Worm (Caenorhabditis elegans) whole organism, L4 larva: Measurements from ENCODE around the gene pycr-1.

Source experiments
- F26F4.8 ChIP-seq: fragments of 200-800 bp; sonication (Bioruptor generic); conservative IDR thresholded peaks from 2 replicates; pipeline ENCODE4 v1.3.6; 2022; ENCODE audit warnings: missing genetic modification characterization, missing compliant biosample characterization
- F49E8.2 ChIP-seq: sonication (generic microtip); optimal IDR thresholded peaks from 2 replicates; lab custom pipeline; 2016; ENCODE audit warnings: missing compliant biosample characterization, mild to moderate bottlenecking, missing genetic modification characterization, borderline replicate concordance
- ZK337.2 ChIP-seq: fragments of 200-800 bp; sonication (Bioruptor generic); IDR thresholded peaks from 2 replicates; pipeline ENCODE4 v1.3.6; 2022; ENCODE audit warnings: missing genetic modification reagents, missing genetic modification characterization, missing compliant biosample characterization
- aha-1 ChIP-seq: fragments of 150-350 bp; peaks from one replicate; lab custom pipeline; 2014; ENCODE audit warnings: missing biosample characterization, missing genetic modification characterization
- ama-1 ChIP-seq: fragments of 150-350 bp; optimal IDR thresholded peaks from 2 replicates; lab custom pipeline; 2014; ENCODE audit warnings: inconsistent platforms, mixed read lengths
- attf-4 ChIP-seq: sonication (generic microtip); optimal IDR thresholded peaks from 3 replicates; lab custom pipeline; 2017; ENCODE audit warnings: missing biosample characterization, missing genetic modification characterization
- ceh-32 ChIP-seq: sonication (generic microtip); optimal IDR thresholded peaks from 2 replicates; lab custom pipeline; 2016; ENCODE audit warnings: mild to moderate bottlenecking, missing genetic modification characterization, missing compliant biosample characterization; ENCODE audit not compliant: poor library complexity
- ceh-44 ChIP-seq: fragments of 200-800 bp; sonication (Bioruptor generic); IDR thresholded peaks from 2 replicates; pipeline ENCODE4 v1.3.6; 2022; ENCODE audit warnings: missing genetic modification reagents, missing genetic modification characterization, missing compliant biosample characterization
- ces-1 ChIP-seq: fragments of 150-350 bp; sonication (generic microtip); optimal IDR thresholded peaks from 4 replicates; lab custom pipeline; 2014; ENCODE audit warnings: missing biosample characterization, missing genetic modification reagents, missing genetic modification characterization
- ctbp-1 ChIP-seq: fragments of 200-800 bp; sonication (Bioruptor generic); IDR thresholded peaks from 2 replicates; pipeline ENCODE4 v1.3.6; 2022; ENCODE audit warnings: missing genetic modification reagents, missing genetic modification characterization, missing compliant biosample characterization
- dve-1 ChIP-seq: sonication (generic microtip); optimal IDR thresholded peaks from 2 replicates; lab custom pipeline; 2017; ENCODE audit warnings: antibody characterized with exemption, mild to moderate bottlenecking, missing genetic modification characterization, missing compliant biosample characterization; ENCODE audit not compliant: insufficient read depth
- fos-1 ChIP-seq: fragments of 150-350 bp; optimal IDR thresholded peaks from 2 replicates; lab custom pipeline; 2014; ENCODE audit warnings: missing biosample characterization, missing genetic modification characterization
- hlh-11 ChIP-seq: fragments of 200-800 bp; sonication (Bioruptor generic); optimal IDR thresholded peaks from 2 replicates; lab custom pipeline; 2018; ENCODE audit warnings: mild to moderate bottlenecking, missing genetic modification characterization, missing compliant biosample characterization
- hmg-1.1 ChIP-seq: fragments of 200-800 bp; sonication (Bioruptor generic); IDR thresholded peaks from 2 replicates; pipeline ENCODE4 v1.3.6; 2022; ENCODE audit warnings: missing genetic modification reagents, missing genetic modification characterization, missing compliant biosample characterization
- jun-1 ChIP-seq: fragments of 150-350 bp; optimal IDR thresholded peaks from 2 replicates; lab custom pipeline; 2014; ENCODE audit warnings: missing biosample characterization, missing genetic modification reagents, missing genetic modification characterization
- lim-7 ChIP-seq: fragments of 200-800 bp; sonication (Bioruptor generic); IDR thresholded peaks from 2 replicates; pipeline ENCODE4 v1.3.6; 2022; ENCODE audit warnings: missing genetic modification characterization, missing compliant biosample characterization
- lin-15B ChIP-seq: fragments of 150-350 bp; sonication (generic microtip); optimal IDR thresholded peaks from 3 replicates; lab custom pipeline; 2014; ENCODE audit warnings: missing biosample characterization, missing genetic modification characterization
- lin-29 ChIP-seq: fragments of 200-800 bp; sonication (Bioruptor generic); IDR thresholded peaks from 2 replicates; pipeline ENCODE4 v1.3.6; 2022; ENCODE audit warnings: missing genetic modification reagents, missing genetic modification characterization, missing compliant biosample characterization
- madf-9 ChIP-seq: fragments of 200-800 bp; sonication (Bioruptor generic); conservative IDR thresholded peaks from 2 replicates; pipeline ENCODE4 v1.3.6; 2022; ENCODE audit warnings: missing genetic modification reagents, missing genetic modification characterization, missing compliant biosample characterization
- nhr-10 ChIP-seq: fragments of 150-350 bp; optimal IDR thresholded peaks from 2 replicates; lab custom pipeline; 2014; ENCODE audit warnings: missing biosample characterization, missing genetic modification characterization
- nhr-237 ChIP-seq: sonication (generic microtip); optimal IDR thresholded peaks from 2 replicates; lab custom pipeline; 2017; ENCODE audit warnings: missing biosample characterization, missing genetic modification characterization
- nhr-25 ChIP-seq: sonication (generic microtip); optimal IDR thresholded peaks from 2 replicates; lab custom pipeline; 2017; ENCODE audit warnings: missing genetic modification characterization, mild to moderate bottlenecking, missing compliant biosample characterization, antibody characterized with exemption, moderate library complexity, borderline replicate concordance; ENCODE audit not compliant: insufficient read depth
- nhr-41 ChIP-seq: fragments of 200-800 bp; sonication (Bioruptor generic); IDR thresholded peaks from 2 replicates; pipeline ENCODE4 v1.3.6; 2022; ENCODE audit warnings: missing genetic modification reagents, missing genetic modification characterization, missing compliant biosample characterization
- nhr-76 ChIP-seq: fragments of 150-350 bp; optimal IDR thresholded peaks from 2 replicates; lab custom pipeline; 2014; ENCODE audit warnings: missing biosample characterization, missing genetic modification characterization
- pqm-1 ChIP-seq: sonication (generic microtip); optimal IDR thresholded peaks from 2 replicates; lab custom pipeline; 2017; ENCODE audit warnings: missing biosample characterization, missing genetic modification characterization
- skn-1 ChIP-seq: fragments of 150-350 bp; optimal IDR thresholded peaks from 2 replicates; lab custom pipeline; 2014; ENCODE audit warnings: missing biosample characterization, missing genetic modification characterization
- tag-97 ChIP-seq: fragments of 200-800 bp; sonication (Bioruptor generic); IDR thresholded peaks from 2 replicates; pipeline ENCODE4 v1.3.6; 2022; ENCODE audit warnings: missing genetic modification characterization, missing compliant biosample characterization
- tra-1 ChIP-seq: fragments of 200-800 bp; sonication (Bioruptor generic); IDR thresholded peaks from 2 replicates; pipeline ENCODE4 v1.3.6; 2022; ENCODE audit warnings: missing genetic modification reagents, missing genetic modification characterization, missing compliant biosample characterization
- unc-39 ChIP-seq: sonication (generic microtip); optimal IDR thresholded peaks from 2 replicates; lab custom pipeline; 2017; ENCODE audit warnings: missing biosample characterization, missing genetic modification characterization
- vab-7 ChIP-seq: fragments of 200-800 bp; sonication (Bioruptor generic); IDR thresholded peaks from 2 replicates; pipeline ENCODE4 v1.3.6; 2022; ENCODE audit warnings: missing genetic modification reagents, missing genetic modification characterization, missing compliant biosample characterization
- zip-2 ChIP-seq: fragments of 150-350 bp; optimal IDR thresholded peaks from 2 replicates; lab custom pipeline; 2014; ENCODE audit warnings: missing biosample characterization, missing genetic modification characterization

pycr-1 gene

DNA sequence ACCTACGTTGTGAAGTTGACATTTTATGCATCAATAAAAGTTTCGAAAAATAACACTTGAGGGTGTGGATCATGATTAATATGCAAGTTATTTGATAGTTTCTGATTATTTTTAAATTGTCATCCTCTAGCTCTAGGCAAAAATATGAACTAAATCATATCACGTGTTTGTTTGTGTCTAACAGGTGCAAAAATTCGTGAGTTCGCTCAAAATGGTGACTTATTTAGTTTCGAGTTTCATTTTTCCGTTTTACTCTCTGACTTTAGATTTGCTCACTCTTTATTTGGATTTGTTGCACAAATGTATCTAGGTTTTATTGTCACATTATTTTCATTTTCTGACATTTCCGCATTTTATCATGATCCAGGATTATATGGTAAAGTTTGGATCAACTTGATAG is 28.3 kb upstream of the pycr-1 start, which contains the start of gene lgc-16:
Gene lgc-16, plus strand, starts transcription at position 301 of the 400 bp plus-strand sequence.
- TF ChIP-seq madf-9 = no peak
- no peak for TF ChIP-seq tra-1 (GFP tag; lab: Robert Waterston, UW)
- no peak for TF ChIP-seq vab-7 (GFP tag; lab: Robert Waterston, UW)

DNA sequence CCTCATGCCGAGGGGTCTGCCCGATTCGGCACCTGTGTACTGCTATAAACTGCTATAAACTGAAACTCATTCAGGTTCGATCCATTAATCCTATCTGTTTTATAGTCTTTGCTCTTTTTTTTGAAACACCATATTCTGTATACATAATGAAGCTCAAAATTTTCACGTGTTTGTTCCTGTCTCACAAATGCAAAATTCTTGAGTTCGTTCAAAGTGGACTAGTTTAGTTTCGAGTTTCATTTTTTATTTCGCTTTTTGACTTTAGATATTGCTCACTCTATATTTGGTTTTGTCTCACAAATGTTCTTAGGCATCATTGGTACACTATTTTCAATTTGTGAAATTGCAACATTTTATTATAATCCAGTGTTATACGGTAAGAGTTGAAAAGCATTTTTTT is 25.3 kb upstream of the pycr-1 start, which contains the start of gene lgc-17:
Gene lgc-17, plus strand, starts transcription at position 301 of the 400 bp plus-strand sequence.
- TF ChIP-seq pqm-1 (tag; lab: Kevin White, UChicago) (no peak), nhr-237 (tag; lab: Kevin White, UChicago) (no peak)
- TF ChIP-seq, all 104 proteins: peak for 0

DNA sequence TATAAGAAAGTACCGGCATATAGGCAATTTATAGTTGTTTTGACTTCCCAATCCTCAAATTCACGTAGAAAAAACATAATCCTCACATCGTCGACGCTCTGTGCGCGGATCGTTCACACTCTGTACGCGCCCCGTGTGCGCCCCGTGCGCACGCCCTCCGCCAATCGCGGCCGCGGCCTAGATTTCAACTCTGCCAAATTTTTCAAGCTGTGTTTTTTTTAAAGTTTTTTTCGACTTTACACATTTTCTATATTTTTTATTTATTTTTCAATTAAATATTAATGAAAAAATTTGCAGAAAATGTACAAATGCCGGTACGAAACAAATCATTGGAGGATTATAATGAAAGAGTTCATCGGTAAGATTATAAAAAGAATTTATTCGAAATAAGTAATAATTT is 23.5 kb upstream of the pycr-1 start, which contains the start of gene T01H10.11:
Gene T01H10.11, plus strand, starts transcription at position 301 of the 400 bp plus-strand sequence.
- no peak for TF ChIP-seq lin-15B (tag; lab: Kevin White, UChicago)
- no peak for TF ChIP-seq F49E8.2 (tag; lab: Kevin White, UChicago)
- TF ChIP-seq fos-1 (tag; lab: Kevin White, UChicago) = no peak
- no peak for TF ChIP-seq hlh-11 (tag; lab: Kevin White, UChicago)

DNA sequence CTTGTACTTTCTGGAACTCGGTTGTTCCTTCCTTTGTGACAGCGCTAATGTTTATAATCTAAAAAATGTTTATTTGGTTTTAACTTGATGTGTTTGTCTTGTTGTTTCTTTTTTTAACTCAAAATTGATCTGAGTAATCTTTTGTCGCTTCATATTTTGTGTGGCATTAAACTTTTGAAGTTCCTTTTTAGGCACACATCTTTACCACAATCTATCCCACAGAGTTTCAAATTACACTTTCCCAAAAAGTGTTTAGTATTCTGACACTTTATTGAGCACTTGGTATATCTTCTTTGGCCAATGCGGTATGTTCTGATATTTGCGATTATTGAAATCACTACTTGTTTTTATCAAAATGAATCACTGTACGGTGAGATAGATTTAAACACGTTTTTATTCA is 21.3 kb upstream of the pycr-1 start, which contains the start of gene lgc-18:
Gene lgc-18, plus strand, starts transcription at position 301 of the 400 bp plus-strand sequence.
- TF ChIP-seq nhr-76 (tag; lab: Kevin White, UChicago) (no peak), dve-1 (tag; lab: Kevin White, UChicago) (no peak), ceh-44 (no peak), attf-4 (tag; lab: Kevin White, UChicago) (no peak), zip-2 (tag; lab: Kevin White, UChicago) (no peak), nhr-25 (tag; lab: Kevin White, UChicago) (no peak), hlh-11 (tag; lab: Kevin White, UChicago) (no peak), ces-1 (GFP tag; lab: Kevin White, UChicago) (no peak), lim-7 (GFP tag; lab: Robert Waterston, UW) (no peak)

DNA sequence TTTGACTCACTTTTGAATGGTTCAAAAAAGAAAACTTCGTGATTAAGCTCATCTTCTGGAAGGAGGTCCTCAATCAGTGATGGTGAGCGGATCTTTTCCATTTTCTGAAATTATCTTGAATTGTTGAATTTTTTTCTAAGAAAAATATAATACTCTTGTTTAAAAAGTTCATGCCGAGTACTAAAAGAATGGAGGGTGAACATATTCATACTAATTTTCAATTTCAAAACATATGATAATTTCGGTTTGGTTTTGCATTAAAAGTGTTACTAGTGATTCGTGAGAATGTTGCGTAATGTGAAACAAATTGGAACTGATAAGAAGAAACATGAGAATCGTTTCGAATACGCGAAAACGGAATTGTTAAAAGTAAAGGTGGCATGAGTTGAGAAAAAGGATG is 5.6 kb upstream of the pycr-1 start, which contains the start of gene lyst-1:
Gene lyst-1, minus strand, starts transcription at position 101 of the 400 bp plus-strand sequence.
- no peak for TF ChIP-seq ama-1 (lab: Kevin White, UChicago)
- no peak for TF ChIP-seq nhr-41 (GFP tag; lab: Robert Waterston, UW)
- no peak for TF ChIP-seq tag-97
- TF ChIP-seq skn-1 = no peak
- TF ChIP-seq jun-1 (tag; lab: Kevin White, UChicago) = no peak
- no peak for TF ChIP-seq ceh-32 (tag; lab: Kevin White, UChicago)
- TF ChIP-seq aha-1 = no peak
- TF ChIP-seq nhr-10 (tag; lab: Kevin White, UChicago) = no peak
- no peak for TF ChIP-seq F26F4.8 (GFP tag; lab: Robert Waterston, UW)
- TF ChIP-seq attf-4 (tag; lab: Kevin White, UChicago) = no peak
- no peak for TF ChIP-seq ces-1 (GFP tag; lab: Kevin White, UChicago)
- no peak for TF ChIP-seq ctbp-1 (GFP tag; lab: Robert Waterston, UW)
- no peak for TF ChIP-seq unc-39 (tag; lab: Kevin White, UChicago)

DNA sequence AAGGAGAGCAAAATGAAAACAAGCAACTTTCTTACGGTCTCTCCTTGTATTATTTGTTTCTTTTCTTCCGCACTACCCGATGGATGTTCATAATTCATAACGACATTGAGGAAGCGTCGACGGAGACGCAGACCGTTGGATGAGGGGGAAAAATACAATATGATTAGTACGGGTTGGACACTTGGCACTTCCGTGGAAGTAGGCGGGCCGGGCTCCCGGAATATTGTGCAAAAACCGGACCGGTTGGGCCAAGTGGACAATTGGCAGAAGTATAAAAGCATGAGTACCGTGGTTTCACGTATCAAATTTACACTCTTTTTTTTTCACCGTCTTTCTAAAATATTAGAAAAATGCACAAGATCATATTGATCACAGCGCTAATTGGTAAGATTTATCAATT is 4.1 kb upstream of the pycr-1 start, which contains the start of gene M153.3:
Gene M153.3, plus strand, starts transcription at position 301 of the 400 bp plus-strand sequence.
- TF ChIP-seq hmg-1.1 (GFP tag; lab: Robert Waterston, UW) = no peak
- no peak for TF ChIP-seq ZK337.2 (GFP tag; lab: Robert Waterston, UW)
- TF ChIP-seq lin-29 (GFP tag; lab: Robert Waterston, UW) = no peak
- TF ChIP-seq F26F4.8 (GFP tag; lab: Robert Waterston, UW) = no peak
